Worm (Caenorhabditis elegans) whole organism, late embryonic: Measurements from ENCODE around the gene C18A11.1.

ENCODE experiments used
- C38D4.7 ChIP-seq: fragments of 200-800 bp; sonication (Bioruptor generic); optimal IDR thresholded peaks from 2 replicates; lab custom pipeline; 2018; ENCODE audit warnings: mild to moderate bottlenecking, missing genetic modification characterization, moderate library complexity, missing compliant biosample characterization
- F13H6.1 ChIP-seq: sonication (generic microtip); optimal IDR thresholded peaks from 2 replicates; lab custom pipeline; 2016; ENCODE audit warnings: missing genetic modification characterization, missing compliant biosample characterization
- K09A11.1 ChIP-seq: sonication (generic microtip); optimal IDR thresholded peaks from 2 replicates; lab custom pipeline; 2017; ENCODE audit warnings: antibody characterized with exemption, mild to moderate bottlenecking, missing genetic modification characterization, missing compliant biosample characterization; ENCODE audit not compliant: insufficient read depth
- T23F11.4 ChIP-seq: fragments of 200-800 bp; sonication (Bioruptor generic); optimal IDR thresholded peaks from 2 replicates; lab custom pipeline; 2018; ENCODE audit warnings: mild to moderate bottlenecking, missing genetic modification characterization, missing compliant biosample characterization
- Y22D7AL.16 ChIP-seq: sonication (generic microtip); optimal IDR thresholded peaks from 2 replicates; lab custom pipeline; 2016; ENCODE audit warnings: missing genetic modification characterization, missing compliant biosample characterization
- ahr-1 ChIP-seq: sonication (generic microtip); optimal IDR thresholded peaks from 2 replicates; lab custom pipeline; 2016; ENCODE audit warnings: missing genetic modification characterization, missing compliant biosample characterization
- ama-1 ChIP-seq: fragments of 150-350 bp; optimal IDR thresholded peaks from 2 replicates; lab custom pipeline; 2014
- ceh-14 ChIP-seq: sonication (generic microtip); optimal IDR thresholded peaks from 2 replicates; lab custom pipeline; 2016; ENCODE audit warnings: missing genotype, missing genetic modification characterization, missing compliant biosample characterization
- ceh-18 ChIP-seq: sonication (generic microtip); optimal IDR thresholded peaks from 2 replicates; lab custom pipeline; 2016; ENCODE audit warnings: missing genetic modification characterization, missing compliant biosample characterization
- ceh-22 ChIP-seq: sonication (generic microtip); optimal IDR thresholded peaks from 2 replicates; lab custom pipeline; 2017; ENCODE audit warnings: missing biosample characterization, missing genetic modification characterization
- ceh-24 ChIP-seq: sonication (generic microtip); optimal IDR thresholded peaks from 2 replicates; lab custom pipeline; 2016; ENCODE audit warnings: mild to moderate bottlenecking, missing genetic modification characterization, missing compliant biosample characterization
- ceh-30 ChIP-seq: fragments of 150-350 bp; optimal IDR thresholded peaks from 2 replicates; lab custom pipeline; 2014; ENCODE audit warnings: missing biosample characterization, missing genetic modification characterization
- ceh-31 ChIP-seq: sonication (generic microtip); optimal IDR thresholded peaks from 2 replicates; lab custom pipeline; 2016; ENCODE audit warnings: missing genetic modification characterization, missing compliant biosample characterization
- ceh-34 ChIP-seq: sonication (generic microtip); optimal IDR thresholded peaks from 2 replicates; lab custom pipeline; 2016; ENCODE audit warnings: mild to moderate bottlenecking, missing genetic modification characterization, missing compliant biosample characterization
- ceh-6 ChIP-seq: fragments of 200-800 bp; sonication (Bioruptor generic); optimal IDR thresholded peaks from 2 replicates; lab custom pipeline; 2018; ENCODE audit warnings: mild to moderate bottlenecking, missing genetic modification characterization, missing compliant biosample characterization
- che-1 ChIP-seq: sonication (generic microtip); optimal IDR thresholded peaks from 2 replicates; lab custom pipeline; 2016; ENCODE audit warnings: mild to moderate bottlenecking, missing genetic modification characterization, missing compliant biosample characterization
- dve-1 ChIP-seq: sonication (generic microtip); optimal IDR thresholded peaks from 2 replicates; lab custom pipeline; 2017; ENCODE audit warnings: antibody characterized with exemption, mild to moderate bottlenecking, missing genetic modification characterization, missing compliant biosample characterization
- ets-4 ChIP-seq: sonication (generic microtip); optimal IDR thresholded peaks from 2 replicates; lab custom pipeline; 2016; ENCODE audit warnings: missing genetic modification characterization, missing compliant biosample characterization
- hlh-13 ChIP-seq: fragments of 200-800 bp; sonication (Bioruptor generic); optimal IDR thresholded peaks from 2 replicates; lab custom pipeline; 2018; ENCODE audit warnings: mild to moderate bottlenecking, missing genetic modification characterization, missing compliant biosample characterization
- hlh-15 ChIP-seq: sonication (generic microtip); optimal IDR thresholded peaks from 2 replicates; lab custom pipeline; 2016; ENCODE audit warnings: missing genetic modification characterization, missing compliant biosample characterization
- hlh-30 ChIP-seq: sonication (generic microtip); optimal IDR thresholded peaks from 2 replicates; lab custom pipeline; 2017; ENCODE audit warnings: antibody characterized with exemption, missing genetic modification characterization, missing compliant biosample characterization; ENCODE audit not compliant: insufficient read depth
- hlh-6 ChIP-seq: sonication (generic microtip); optimal IDR thresholded peaks from 2 replicates; lab custom pipeline; 2016; ENCODE audit warnings: missing genotype, missing genetic modification characterization, missing compliant biosample characterization
- nfya-1 ChIP-seq: sonication (generic microtip); optimal IDR thresholded peaks from 2 replicates; lab custom pipeline; 2017; ENCODE audit warnings: missing genetic modification characterization, mild to moderate bottlenecking, missing compliant biosample characterization, antibody characterized with exemption, moderate library complexity
- nhr-11 ChIP-seq: fragments of 150-350 bp; optimal IDR thresholded peaks from 2 replicates; lab custom pipeline; 2014; ENCODE audit warnings: missing biosample characterization, missing genetic modification characterization
- odd-2 ChIP-seq: sonication (generic microtip); optimal IDR thresholded peaks from 2 replicates; lab custom pipeline; 2017; ENCODE audit warnings: antibody characterized with exemption, mild to moderate bottlenecking, missing genetic modification characterization, missing compliant biosample characterization
- pax-1 ChIP-seq: fragments of 150-350 bp; optimal IDR thresholded peaks from 2 replicates; lab custom pipeline; 2014; ENCODE audit warnings: missing biosample characterization, missing genetic modification characterization
- pha-2 ChIP-seq: sonication (generic microtip); optimal IDR thresholded peaks from 2 replicates; lab custom pipeline; 2017; ENCODE audit warnings: mild to moderate bottlenecking, missing genetic modification characterization, missing compliant biosample characterization
- pros-1 ChIP-seq: fragments of 150-350 bp; optimal IDR thresholded peaks from 2 replicates; lab custom pipeline; 2014; ENCODE audit warnings: missing biosample characterization, missing genetic modification reagents, missing genetic modification characterization
- rnt-1 ChIP-seq: sonication (generic microtip); optimal IDR thresholded peaks from 2 replicates; lab custom pipeline; 2016; ENCODE audit warnings: missing genetic modification characterization, missing compliant biosample characterization
- sox-4 ChIP-seq: sonication (generic microtip); optimal IDR thresholded peaks from 2 replicates; lab custom pipeline; 2017; ENCODE audit warnings: mild to moderate bottlenecking, missing genetic modification characterization, inconsistent platforms, missing compliant biosample characterization
- syd-9 ChIP-seq: sonication (generic microtip); optimal IDR thresholded peaks from 2 replicates; lab custom pipeline; 2016; ENCODE audit warnings: mild to moderate bottlenecking, missing genetic modification characterization, moderate library complexity, missing compliant biosample characterization
- tbx-7 ChIP-seq: sonication (generic microtip); optimal IDR thresholded peaks from 2 replicates; lab custom pipeline; 2016; ENCODE audit warnings: missing genotype, missing genetic modification characterization, missing compliant biosample characterization
- ttx-3 ChIP-seq: sonication (generic microtip); optimal IDR thresholded peaks from 2 replicates; lab custom pipeline; 2016; ENCODE audit warnings: missing genetic modification reagents, missing genetic modification characterization, missing compliant biosample characterization
- unc-3 ChIP-seq, 2 experiments: fragments of 200-800 bp in 1 of 2; sonication (Bioruptor generic) in 1 of 2; sonication (generic microtip) in 1 of 2; conservative IDR thresholded peaks in 1 of 2; optimal IDR thresholded peaks in 1 of 2; 2 replicates each; pipeline versions ENCODE4 v1.3.6 to Lab custom; 2016 to 2022; ENCODE audit warnings: missing compliant biosample characterization in 2 of 2, missing genetic modification characterization in 2 of 2, missing genetic modification reagents in 1 of 2
- unc-55 ChIP-seq: sonication (generic microtip); optimal IDR thresholded peaks from 2 replicates; lab custom pipeline; 2017; ENCODE audit warnings: missing biosample characterization, missing genetic modification reagents, missing genetic modification characterization
- zip-5 ChIP-seq: sonication (generic microtip); optimal IDR thresholded peaks from 2 replicates; lab custom pipeline; 2016; ENCODE audit warnings: missing genetic modification characterization, missing compliant biosample characterization

The C18A11.1 gene

DNA sequence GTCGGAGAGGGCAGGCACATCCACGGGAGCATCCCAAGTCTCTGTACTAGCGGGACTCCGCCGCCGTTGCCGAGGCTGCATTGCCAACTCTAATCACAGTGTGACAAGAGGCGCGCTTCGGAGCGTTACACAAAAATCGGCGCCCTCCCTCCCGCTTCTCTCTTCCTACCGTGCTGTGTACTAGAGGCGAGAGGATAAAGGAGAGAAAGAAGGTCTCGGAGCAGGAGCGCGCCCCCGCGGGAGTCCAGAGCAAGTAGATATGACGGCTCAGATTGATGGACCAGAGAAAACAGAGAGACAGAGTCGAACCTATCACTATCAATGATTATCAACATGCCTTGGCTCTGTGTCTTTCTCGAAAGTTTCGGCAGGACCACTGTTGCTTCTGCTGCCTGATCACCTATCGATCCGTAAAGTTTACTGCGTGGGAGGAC is 16.1 kb upstream of the C18A11.1 start (continued):
- TF ChIP-seq tbx-7 (tag; lab: Kevin White, UChicago): no peak
- no peak for TF ChIP-seq ceh-14 (tag; lab: Kevin White, UChicago)
- no peak for TF ChIP-seq ceh-22
- no peak for TF ChIP-seq ceh-6 (GFP tag; lab: Kevin White, UChicago)
- no peak for TF ChIP-seq pros-1 (tag; lab: Kevin White, UChicago)
- no peak for TF ChIP-seq T23F11.4
- TF ChIP-seq odd-2 (tag; lab: Kevin White, UChicago): no peak
- TF ChIP-seq nhr-11 (tag; lab: Kevin White, UChicago): no peak
- TF ChIP-seq Y22D7AL.16 (tag; lab: Kevin White, UChicago): no peak
- TF ChIP-seq nfya-1: peak; percentile 33
- no peak for TF ChIP-seq syd-9 (tag; lab: Kevin White, UChicago)
- no peak for TF ChIP-seq ttx-3 (tag; lab: Kevin White, UChicago)
- peak; percentile 8 for TF ChIP-seq F13H6.1 (tag; lab: Kevin White, UChicago)
- TF ChIP-seq unc-3 (GFP tag; conservative IDR thresholded peaks at IDR 0.05; lab: Robert Waterston, UW): no peak
- no peak for TF ChIP-seq unc-3 (tag; optimal IDR thresholded peaks at IDR 0.05; lab: Kevin White, UChicago)
- TF ChIP-seq ets-4 (tag; lab: Kevin White, UChicago): no peak
- peak; percentile 53 for TF ChIP-seq ceh-34 (tag; lab: Kevin White, UChicago)
- TF ChIP-seq K09A11.1: no peak
- no peak for TF ChIP-seq hlh-30
- no peak for TF ChIP-seq C38D4.7 (GFP tag; lab: Kevin White, UChicago)
- no peak for TF ChIP-seq ahr-1
- TF ChIP-seq rnt-1 (tag; lab: Kevin White, UChicago): peak; percentile 82
- no peak for TF ChIP-seq hlh-15 (tag; lab: Kevin White, UChicago)
- no peak for TF ChIP-seq ceh-30 (tag; lab: Kevin White, UChicago)
- TF ChIP-seq zip-5 (tag; lab: Kevin White, UChicago): no peak
- TF ChIP-seq dve-1: no peak
- TF ChIP-seq, all 69 proteins: peak for 10

DNA sequence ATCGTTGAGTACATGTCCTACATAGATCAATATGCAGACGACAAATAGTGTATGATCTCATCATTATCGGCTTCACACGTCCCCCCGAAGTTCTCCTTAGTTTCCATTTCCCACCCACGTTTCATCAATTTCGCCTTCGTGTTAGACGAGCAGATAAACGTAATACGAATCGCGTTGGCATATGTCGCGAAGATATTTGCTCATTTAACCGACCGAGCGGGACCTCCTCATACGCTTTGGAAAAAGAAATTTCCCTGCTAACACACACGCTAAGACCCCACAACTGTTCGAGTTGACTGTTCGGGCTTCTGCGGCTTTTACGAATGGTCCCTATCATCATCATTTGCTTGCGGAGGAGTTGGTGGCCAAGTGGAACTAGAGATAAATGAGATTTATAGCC is 14.7 kb upstream of the C18A11.1 start:
- TF ChIP-seq ceh-31 (tag; lab: Kevin White, UChicago) (no peak), unc-55 (peak; percentile 26), ceh-34 (tag; lab: Kevin White, UChicago) (peak; percentile 42), ama-1 (lab: Kevin White, UChicago) (no peak), sox-4 (no peak), rnt-1 (tag; lab: Kevin White, UChicago) (peak; percentile 78), pha-2 (no peak), tbx-7 (tag; lab: Kevin White, UChicago) (no peak), che-1 (tag; lab: Kevin White, UChicago) (no peak), ceh-18 (peak; percentile 3), pax-1 (tag; lab: Kevin White, UChicago) (no peak), nhr-11 (tag; lab: Kevin White, UChicago) (no peak)

DNA sequence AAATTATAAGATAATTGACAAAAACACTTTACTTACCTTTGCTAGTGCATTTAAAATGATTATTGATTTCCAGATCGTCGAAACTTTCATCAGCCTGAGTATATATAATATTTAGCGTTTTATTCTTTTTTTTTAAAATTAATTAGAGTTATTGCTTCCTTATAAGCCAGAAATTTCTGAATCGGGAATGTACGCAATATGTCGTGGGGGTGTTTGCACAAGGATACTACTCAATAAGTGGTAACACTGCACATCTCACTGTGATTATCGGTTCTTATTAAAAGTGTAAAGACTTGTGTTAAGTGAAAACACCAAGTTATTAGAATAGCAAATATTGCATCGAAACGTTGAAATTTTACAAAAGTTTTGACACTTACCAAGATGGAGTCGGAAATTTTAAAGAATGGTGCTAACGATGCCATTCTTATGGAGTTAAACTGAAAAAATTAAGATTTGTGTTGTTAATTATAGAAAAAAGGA is 11.3 kb upstream of the C18A11.1 start, which contains the start of gene dim-1:
Gene dim-1, minus strand, starts transcription at position 430 of the 480 bp plus-strand sequence.
- TF ChIP-seq hlh-6 (tag; lab: Kevin White, UChicago): no peak
- TF ChIP-seq hlh-13 (GFP tag; lab: Kevin White, UChicago): no peak
- TF ChIP-seq odd-2 (tag; lab: Kevin White, UChicago): no peak
- no peak for TF ChIP-seq ahr-1
- no peak for TF ChIP-seq rnt-1 (tag; lab: Kevin White, UChicago)
- TF ChIP-seq, all 69 proteins: peak for 0

DNA sequence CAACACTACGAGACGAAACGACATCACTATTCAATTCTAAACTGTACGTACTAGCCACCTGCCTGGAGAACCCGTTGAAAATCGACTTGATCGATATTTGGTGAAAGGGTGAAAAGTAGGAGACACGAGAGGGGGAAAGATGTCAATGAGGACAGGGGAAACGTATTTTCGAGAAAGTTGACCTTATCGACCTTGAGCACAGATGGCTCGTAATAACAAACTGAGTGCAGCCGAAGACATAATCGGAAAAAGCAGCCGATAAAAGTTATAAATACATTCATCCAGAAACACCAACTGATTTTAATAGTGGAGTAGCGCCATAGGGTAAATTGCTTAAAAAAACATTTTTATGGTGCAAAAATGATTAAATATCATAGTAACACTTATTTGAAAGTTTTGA is 9.1 kb upstream of the C18A11.1 start:
- TF ChIP-seq ceh-24 (tag; lab: Kevin White, UChicago): no peak
- TF ChIP-seq pax-1 (tag; lab: Kevin White, UChicago): no peak
